Fruit fly (Drosophila melanogaster) whole organism, embryonic: ENCODE results near the gene CG14362.

Source experiments
- Abd-B ChIP-seq: fragments of 200-800 bp; sonication (Bioruptor generic); optimal IDR thresholded peaks from 2 replicates; lab custom pipeline; 2018; ENCODE audit warnings: missing biosample characterization, mild to moderate bottlenecking, missing genetic modification characterization, moderate library complexity
- BEAF-32 ChIP-seq: fragments of 200-800 bp; sonication (Bioruptor generic); optimal IDR thresholded peaks from 3 replicates; lab custom pipeline; 2017; ENCODE audit warnings: missing biosample characterization, missing genetic modification characterization, mild to moderate bottlenecking, moderate library complexity, missing genetic modification reagents
- CG11504 ChIP-seq: fragments of 200-800 bp; sonication (Bioruptor generic); optimal IDR thresholded peaks from 3 replicates; lab custom pipeline; 2019; ENCODE audit warnings: missing biosample characterization, mild to moderate bottlenecking, missing genetic modification characterization, moderate library complexity
- CG11560 ChIP-seq: fragments of 200-800 bp; sonication (Bioruptor generic); IDR thresholded peaks from 3 replicates; pipeline ENCODE4 v1.3.6; 2022; ENCODE audit warnings: missing biosample characterization, missing genetic modification characterization
- CG13287 ChIP-seq: fragments of 200-800 bp; sonication (Bioruptor generic); IDR thresholded peaks from 2 replicates; pipeline ENCODE4 v1.3.6; 2022; ENCODE audit warnings: missing biosample characterization, missing genetic modification characterization; ENCODE audit not compliant: partially characterized antibody
- CG14965 ChIP-seq: fragments of 200-800 bp; sonication (Bioruptor generic); optimal IDR thresholded peaks from 2 replicates; lab custom pipeline; 2016; ENCODE audit warnings: missing biosample characterization, missing genetic modification characterization, borderline replicate concordance
- CG15011 ChIP-seq: fragments of 200-800 bp; sonication (Bioruptor generic); optimal IDR thresholded peaks from 3 replicates; lab custom pipeline; 2018; ENCODE audit warnings: missing biosample characterization, mild to moderate bottlenecking, missing genetic modification characterization
- Nf-YA ChIP-seq: fragments of 200-800 bp; sonication (Bioruptor generic); IDR thresholded peaks from 2 replicates; pipeline ENCODE4 v1.3.6; 2022; ENCODE audit warnings: missing biosample characterization, missing genetic modification characterization
- fd3F ChIP-seq: fragments of 200-800 bp; sonication (Bioruptor generic); optimal IDR thresholded peaks from 2 replicates; lab custom pipeline; 2018; ENCODE audit warnings: missing biosample characterization, mild to moderate bottlenecking, missing genetic modification characterization, moderate library complexity
- lola ChIP-seq, 3 experiments: fragments of >200 bp in 2 of 3; fragments of 200-800 bp in 1 of 3; sonication (Bioruptor generic) in 1 of 3; optimal IDR thresholded peaks; 2 replicates each; lab custom pipeline; 2017 to 2019; ENCODE audit warnings: missing biosample characterization in 3 of 3, missing genetic modification characterization in 3 of 3, mild to moderate bottlenecking in 1 of 3, moderate library complexity in 1 of 3
- maf-S ChIP-seq: fragments of 200-800 bp; sonication (Bioruptor generic); optimal IDR thresholded peaks from 2 replicates; lab custom pipeline; 2016; ENCODE audit warnings: missing biosample characterization, missing genetic modification characterization
- pum ChIP-seq: fragments of 200-800 bp; sonication (Bioruptor generic); optimal IDR thresholded peaks from 2 replicates; lab custom pipeline; 2016; ENCODE audit warnings: missing biosample characterization, missing genetic modification characterization
- pzg ChIP-seq: fragments of 200-800 bp; sonication (Bioruptor generic); optimal IDR thresholded peaks from 3 replicates; lab custom pipeline; 2018; ENCODE audit warnings: missing biosample characterization, mild to moderate bottlenecking, missing genetic modification characterization, moderate library complexity

dm6 chr3R:13815566-13816374 lies 39.5 kb downstream of the CG14362 start:
- no peak for TF ChIP-seq CG15011 (GFP tag; lab: Kevin White, UChicago)
- no peak for TF ChIP-seq Nf-YA (GFP tag; lab: Robert Waterston, UW)
- no peak for TF ChIP-seq pum
- no peak for TF ChIP-seq CG13287
- TF ChIP-seq CG14965 = no peak
- TF ChIP-seq pzg (GFP tag; lab: Kevin White, UChicago) = no peak
- TF ChIP-seq CG11560 (tag; lab: Robert Waterston, UW) = no peak
- TF ChIP-seq maf-S = no peak
- TF ChIP-seq CG11504 = no peak
- no peak for TF ChIP-seq BEAF-32 (GFP tag; lab: Kevin White, UChicago)
- TF ChIP-seq lola (GFP tag; optimal IDR thresholded peaks at IDR 0.05; lab: Kevin White, UChicago) = peak in 1 of 3 experiments; percentile 12
- TF ChIP-seq fd3F (GFP tag; lab: Kevin White, UChicago) = no peak
- no peak for TF ChIP-seq Abd-B
